Fruit fly (Drosophila melanogaster): ENCODE results near the gene Dnaaf5.

Dnaaf5 gene

DNA sequence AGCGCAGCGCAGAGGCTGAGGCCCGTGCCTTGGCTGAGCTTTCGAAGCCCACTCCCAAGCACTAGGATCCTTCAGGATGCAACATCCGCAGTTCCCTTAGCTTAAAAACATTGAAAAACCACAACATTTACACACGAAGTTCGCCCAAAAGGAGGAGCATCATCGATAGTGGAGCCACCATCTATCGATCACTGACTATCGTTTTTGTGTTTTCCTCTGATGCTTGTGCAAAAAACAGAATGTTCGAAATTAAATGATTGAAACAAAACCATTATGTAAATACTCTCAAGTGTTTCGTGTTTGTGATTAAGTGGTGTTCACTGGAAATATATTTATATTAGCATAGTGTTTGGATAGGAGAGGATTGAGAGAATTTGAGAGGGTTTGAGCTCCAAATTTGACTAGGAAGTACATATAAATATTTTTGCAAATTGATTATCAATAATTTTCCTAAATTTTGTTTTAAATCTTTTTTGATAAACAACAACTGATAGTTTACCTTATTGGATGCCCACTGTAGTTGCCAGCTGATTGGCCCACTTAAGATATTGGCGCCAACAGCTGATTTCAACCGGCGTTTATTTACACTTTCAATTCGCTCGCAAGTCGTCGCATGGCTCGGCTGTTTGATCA lies 34.0 kb downstream of the Dnaaf5 start, which contains the start of gene spn-B (continued):
- TF ChIP-seq Ets97D (GFP tag; optimal IDR thresholded peaks at IDR 0.05) (no peak), CG3281 (GFP tag; optimal IDR thresholded peaks at IDR 0.05) (peak; percentile 80), vvl (GFP tag; IDR thresholded peaks at IDR 0.05) (peak; percentile 89), dm (GFP tag; optimal IDR thresholded peaks at IDR 0.05) (no peak)

DNA sequence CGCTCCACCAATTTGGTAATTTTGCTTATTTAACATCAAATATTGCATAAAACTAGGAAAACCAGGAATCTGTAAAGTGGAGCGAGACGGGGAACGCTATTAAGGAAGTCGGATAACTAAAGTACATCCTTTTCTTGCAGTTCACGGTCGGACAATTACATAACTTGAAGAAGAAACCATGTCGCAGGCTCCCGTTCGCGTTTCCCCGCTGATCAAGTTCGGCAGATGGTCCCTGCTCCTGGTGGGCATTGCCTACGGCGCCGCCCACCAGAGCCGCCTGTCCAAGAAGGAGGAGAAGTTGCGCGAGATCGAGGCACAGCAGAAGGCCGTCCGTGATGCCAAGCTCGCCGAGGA lies 34.5 kb downstream of the Dnaaf5 start:
- TF ChIP-seq Nf-YA (GFP tag; IDR thresholded peaks at IDR 0.05) (no peak), croc (GFP tag; conservative IDR thresholded peaks at IDR 0.05) (0 out of 3 replicates have a peak, but pooled peaks have one; percentile 0), Sox102F (GFP tag; optimal IDR thresholded peaks at IDR 0.05) (no peak), CG2129 (GFP tag; IDR thresholded peaks at IDR 0.05; ENCODE audit: partially characterized antibody) (0 out of 2 replicates have a peak, but pooled peaks have one; percentile 4), chinmo (GFP tag; IDR thresholded peaks at IDR 0.05; ENCODE audit: partially characterized antibody) (0 out of 4 replicates have a peak, but pooled peaks have one; percentile 50), Doc3 (GFP tag; IDR thresholded peaks at IDR 0.05; ENCODE audit: partially characterized antibody) (no peak), Opbp (GFP tag; IDR thresholded peaks at IDR 0.05; ENCODE audit: partially characterized antibody) (no peak), chn (GFP tag; optimal IDR thresholded peaks at IDR 0.05) (no peak), Pdp1 (GFP tag; optimal IDR thresholded peaks at IDR 0.05) (peak in 1 of 2 experiments; percentile 94), CG4854 (GFP tag; optimal IDR thresholded peaks at IDR 0.05) (no peak), so (GFP tag; IDR thresholded peaks at IDR 0.05) (0 out of 3 replicates have a peak, but pooled peaks have one; percentile 1), YL-1 (GFP tag; optimal IDR thresholded peaks at IDR 0.05) (peak; percentile 17), tna (GFP tag; IDR thresholded peaks at IDR 0.05; ENCODE audit: partially characterized antibody) (peak; percentile 49; the same call in 1 of the 2 replicates), MESR4 (GFP tag; optimal IDR thresholded peaks at IDR 0.05) (peak; percentile 59)

DNA sequence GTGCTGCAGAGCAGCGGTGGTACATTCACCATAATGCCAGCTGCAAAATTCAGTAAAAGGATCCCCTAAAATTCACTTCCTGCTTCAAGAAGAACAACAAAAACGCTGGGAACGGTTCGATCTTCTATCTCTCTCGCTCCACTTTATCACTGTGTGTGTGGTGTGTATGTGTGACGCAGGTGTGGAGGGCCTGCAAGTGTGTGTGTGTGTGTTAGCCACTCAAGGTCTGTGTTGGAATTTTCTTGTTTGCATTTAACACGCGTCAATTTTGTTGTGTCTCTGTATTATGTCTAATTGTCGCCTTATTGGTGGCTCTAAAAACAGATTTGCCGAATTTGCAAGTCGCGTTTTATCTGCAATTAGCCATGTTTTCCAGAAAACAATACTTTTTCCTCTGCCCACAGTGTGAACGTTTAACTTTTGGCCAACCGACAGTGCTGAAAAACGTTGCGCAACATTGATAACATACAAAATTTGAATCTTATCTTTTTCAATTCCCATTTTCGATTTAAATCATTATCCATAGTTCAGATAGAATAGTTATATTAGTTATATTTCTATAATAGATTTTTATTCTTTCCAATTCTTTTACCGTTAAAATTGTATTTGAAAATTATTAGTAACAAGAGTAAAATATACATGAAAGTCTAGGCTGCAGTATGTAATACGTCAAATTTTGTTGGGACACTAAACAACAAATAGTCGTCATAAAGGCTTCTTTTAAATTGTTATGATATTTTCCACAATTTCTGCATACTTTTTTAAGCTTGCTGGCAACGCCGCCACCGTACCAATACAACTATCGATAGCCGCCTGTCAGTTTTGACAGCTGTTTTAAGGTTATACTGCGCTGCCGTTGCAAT lies 35.1 kb downstream of the Dnaaf5 start, which contains the start of the genes Afti and ATPsynE:
Gene Afti, minus strand, starts transcription at position 440 of the 863 bp plus-strand sequence.
Gene ATPsynE, plus strand, starts transcription at position 698 of the 863 bp plus-strand sequence.
- TF ChIP-seq chinmo (GFP tag; IDR thresholded peaks at IDR 0.05; ENCODE audit: partially characterized antibody) (no peak), pum (GFP tag; optimal IDR thresholded peaks at IDR 0.05) (peak; percentile 81), bbx (GFP tag; IDR thresholded peaks at IDR 0.05; ENCODE audit: partially characterized antibody) (peak; percentile 66), gcm (GFP tag; optimal IDR thresholded peaks at IDR 0.05) (peak; percentile 3), CG2678 (tag; optimal IDR thresholded peaks at IDR 0.05) (no peak), z (GFP tag; IDR thresholded peaks at IDR 0.05) (peak; percentile 39; the same call in 1 of the 3 replicates), ato (GFP tag; IDR thresholded peaks at IDR 0.05; ENCODE audit: partially characterized antibody) (peak; percentile 48; the same call in 1 of the 2 replicates), Ssrp (tag; optimal IDR thresholded peaks at IDR 0.05) (peak; percentile 63), her (GFP tag; optimal IDR thresholded peaks at IDR 0.05) (peak; percentile 22), dati (GFP tag; IDR thresholded peaks at IDR 0.05) (no peak), CG2202 (tag; optimal IDR thresholded peaks at IDR 0.05) (peak; percentile 9), ind (GFP tag; optimal IDR thresholded peaks at IDR 0.05) (peak; percentile 80), CG12236 (GFP tag; optimal IDR thresholded peaks at IDR 0.05) (no peak), fd64A (GFP tag; optimal IDR thresholded peaks at IDR 0.05) (no peak), CG3163 (GFP tag; optimal IDR thresholded peaks at IDR 0.05) (peak; percentile 57), ssp (GFP tag; IDR thresholded peaks at IDR 0.05) (peak; percentile 57; the same call in 1 of the 2 replicates), CG43689 (GFP tag; IDR thresholded peaks at IDR 0.05) (peak; percentile 29; the same call in 1 of the 2 replicates), CG10209 (GFP tag; optimal IDR thresholded peaks at IDR 0.05) (peak; percentile 74), sens-2 (GFP tag; IDR thresholded peaks at IDR 0.05) (no peak), HLH4C (GFP tag; IDR thresholded peaks at IDR 0.05; ENCODE audit: partially characterized antibody) (peak; percentile 59), Sox102F (GFP tag; optimal IDR thresholded peaks at IDR 0.05) (no peak), CG13296 (GFP tag; optimal IDR thresholded peaks at IDR 0.05) (peak; percentile 73), Ravus (GFP tag; IDR thresholded peaks at IDR 0.05) (peak; percentile 23), CG10267 (tag; optimal IDR thresholded peaks at IDR 0.05) (peak; percentile 93), gsb-n (tag; optimal IDR thresholded peaks at IDR 0.05) (no peak), cato (GFP tag; optimal IDR thresholded peaks at IDR 0.05; ENCODE audit: borderline replicate concordance) (peak; percentile 8), CG15011 (GFP tag; optimal IDR thresholded peaks at IDR 0.05) (no peak)
